Comparison of ENCODE assay signal across 1 worm cellular context in genomic region chrX:9785865-9786264, ce11.
A peak's percentile ranks its signal among the peaks of the same experiment; 100 is the strongest.
TF ChIP-seq lines count a peak whose summit lies in the region.

No protein-coding gene starts in this region.

TF ChIP-seq in whole organism, L1 larva, 84 proteins besides CTCF, POLR2A, EP300 and RAD21 (continued from another document):
- TF ChIP-seq lsy-2 (tag; optimal IDR thresholded peaks at IDR 0.05; lab: Kevin White, UChicago), result peak in 1 of 2 experiments; percentile 8
- no peak for TF ChIP-seq tlp-1 (tag; optimal IDR thresholded peaks at IDR 0.05; lab: Kevin White, UChicago)
- TF ChIP-seq pax-3 (tag; optimal IDR thresholded peaks at IDR 0.05; lab: Kevin White, UChicago), result no peak
- TF ChIP-seq nhr-20 (tag; optimal IDR thresholded peaks at IDR 0.05; lab: Kevin White, UChicago), result no peak
- TF ChIP-seq fos-1 (tag; optimal IDR thresholded peaks at IDR 0.05; lab: Kevin White, UChicago), result no peak
- TF ChIP-seq nhr-84 (tag; optimal IDR thresholded peaks at IDR 0.05; lab: Kevin White, UChicago), result no peak
- peak; percentile 61 for TF ChIP-seq lin-14 (GFP tag; optimal IDR thresholded peaks at IDR 0.05; lab: Kevin White, UChicago)
- no peak for TF ChIP-seq aha-1 (tag; optimal IDR thresholded peaks at IDR 0.05; lab: Kevin White, UChicago)
- peak; percentile 65 for TF ChIP-seq mep-1 (tag; optimal IDR thresholded peaks at IDR 0.05; lab: Kevin White, UChicago)
- no peak for TF ChIP-seq elt-2 (tag; optimal IDR thresholded peaks at IDR 0.05; lab: Kevin White, UChicago)
